Worm (Caenorhabditis elegans) whole organism, mixed stage, embryonic: ENCODE measurements around the gene R13A5.7.

Experiments
- elt-1 ChIP-seq: sonication (generic microtip); optimal IDR thresholded peaks from 2 replicates; lab custom pipeline; 2017; ENCODE audit warnings: missing genetic modification characterization, mild to moderate bottlenecking, missing compliant biosample characterization, antibody characterized with exemption, moderate library complexity, borderline replicate concordance; ENCODE audit not compliant: insufficient read depth
- elt-3 ChIP-seq: fragments of 150-350 bp; optimal IDR thresholded peaks from 2 replicates; lab custom pipeline; 2014; ENCODE audit warnings: missing biosample characterization, missing genetic modification characterization
- hlh-1 ChIP-seq: fragments of 150-350 bp; optimal IDR thresholded peaks from 2 replicates; lab custom pipeline; 2014; ENCODE audit warnings: missing biosample characterization, missing genetic modification reagents, missing genetic modification characterization
- mab-5 ChIP-seq: fragments of 150-350 bp; optimal IDR thresholded peaks from 2 replicates; lab custom pipeline; 2014; ENCODE audit warnings: missing biosample characterization, missing genetic modification characterization
- nhr-76 ChIP-seq: sonication (generic microtip); optimal IDR thresholded peaks from 2 replicates; lab custom pipeline; 2017; ENCODE audit warnings: missing biosample characterization, missing genetic modification characterization
- snpc-4 ChIP-seq: fragments of 150-350 bp; optimal IDR thresholded peaks from 2 replicates; lab custom pipeline; 2014; ENCODE audit warnings: missing biosample characterization, missing genetic modification characterization
- unc-62 ChIP-seq: fragments of 150-350 bp; optimal IDR thresholded peaks from 2 replicates; lab custom pipeline; 2014; ENCODE audit warnings: missing biosample characterization, missing genetic modification reagents, missing genetic modification characterization

DNA sequence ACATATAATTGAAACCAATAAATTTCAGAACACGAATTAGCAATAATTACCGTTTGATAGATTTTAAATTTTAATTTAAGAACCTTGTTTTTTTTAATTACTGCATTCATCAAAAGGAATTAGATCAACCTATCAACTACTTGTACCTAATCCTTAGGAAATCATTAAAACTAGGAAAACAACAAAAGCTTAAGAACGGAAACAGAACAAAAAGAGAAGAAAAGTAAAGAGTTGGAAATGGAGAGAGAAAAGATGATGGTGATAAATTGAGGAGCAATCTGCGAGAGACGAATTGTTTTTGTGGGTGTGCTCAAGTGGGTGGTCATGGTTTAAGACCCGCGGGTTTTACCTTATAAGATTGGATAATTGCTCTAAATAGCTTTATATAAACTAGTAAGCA is 34.6 kb downstream of the R13A5.7 start:
- TF ChIP-seq elt-1 (tag; lab: Kevin White, UChicago), result no peak
- no peak for TF ChIP-seq mab-5
- TF ChIP-seq hlh-1 (tag; lab: Kevin White, UChicago), result no peak
- TF ChIP-seq snpc-4 (tag; lab: Kevin White, UChicago), result no peak
- TF ChIP-seq unc-62 (GFP tag; lab: Kevin White, UChicago), result no peak
- TF ChIP-seq nhr-76, result no peak
- no peak for TF ChIP-seq elt-3 (tag; lab: Kevin White, UChicago)
